Fruit fly (Drosophila melanogaster) S2 (cell line): ENCODE results near the gene Ipo9.

Experiments used
- CG8478 ChIP-seq: fragments of >200 bp; optimal IDR thresholded peaks from 2 replicates; lab custom pipeline; 2018
- CTCF ChIP-seq, 2 experiments: fragments of >200 bp; optimal IDR thresholded peaks; 2 replicates each; lab custom pipeline; 2018

DNA sequence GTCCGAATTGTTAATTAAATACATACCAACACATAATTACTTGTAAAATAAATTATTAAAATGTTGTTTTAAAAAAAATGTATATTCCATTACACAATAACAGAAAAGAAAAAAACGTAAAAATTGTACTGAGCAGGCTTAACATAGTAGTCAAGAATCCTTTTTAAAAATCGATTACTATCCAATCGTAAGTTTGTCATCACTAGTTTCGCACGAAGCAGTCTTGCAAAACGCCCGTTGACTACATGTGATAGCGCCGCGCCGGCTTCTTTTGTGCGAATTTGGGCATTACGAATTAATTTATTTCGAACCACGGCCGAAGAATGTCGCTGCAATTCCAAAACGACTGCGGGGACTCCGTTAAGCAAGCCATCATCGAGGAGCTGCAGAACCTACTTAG is at the start of gene Ipo9:
- TF ChIP-seq CTCF (optimal IDR thresholded peaks at IDR 0.05; lab: Kevin White, UChicago) (no peak), CG8478 (no peak)
